Worm (Caenorhabditis elegans): Measurements from ENCODE around the gene hot-9.

ce11 chrIV:5086961-5087326 lies 41.7 kb upstream of the hot-9 start:
- TF ChIP-seq aly-1 (tag; optimal IDR thresholded peaks at IDR 0.05) = no peak
- no peak for TF ChIP-seq ama-1 (optimal IDR thresholded peaks at IDR 0.05)
- TF ChIP-seq scrt-1 (GFP tag; IDR thresholded peaks at IDR 0.05) = no peak
- no peak for TF ChIP-seq ceh-36 (tag; optimal IDR thresholded peaks at IDR 0.05)
- TF ChIP-seq hnd-1 (tag; optimal IDR thresholded peaks at IDR 0.05) = no peak
- TF ChIP-seq pes-1 (GFP tag; IDR thresholded peaks at IDR 0.05) = no peak
- TF ChIP-seq flt-1 (GFP tag; IDR thresholded peaks at IDR 0.05) = no peak
- TF ChIP-seq hmg-4 (GFP tag; optimal IDR thresholded peaks at IDR 0.05) = no peak
- TF ChIP-seq tbx-37 (GFP tag; conservative IDR thresholded peaks at IDR 0.05) = no peak
- TF ChIP-seq ets-7 (tag; optimal IDR thresholded peaks at IDR 0.05) = no peak

All from whole organism, early embryonic.